Worm (Caenorhabditis elegans) whole organism, young adult: ENCODE data around the gene K12H6.10.

Source experiments
- B0261.1 ChIP-seq: sonication (generic microtip); optimal IDR thresholded peaks from 2 replicates; lab custom pipeline; 2016; ENCODE audit warnings: mild to moderate bottlenecking, missing genetic modification characterization, moderate library complexity, missing compliant biosample characterization
- B0336.3 ChIP-seq: fragments of 200-800 bp; sonication (Bioruptor generic); IDR thresholded peaks from 2 replicates; pipeline ENCODE4 v1.3.6; 2022; ENCODE audit warnings: missing genetic modification characterization, missing compliant biosample characterization
- C17E4.6 ChIP-seq: fragments of 200-800 bp; sonication (Bioruptor generic); IDR thresholded peaks from 2 replicates; pipeline ENCODE4 v1.3.6; 2022; ENCODE audit warnings: missing genetic modification reagents, missing genetic modification characterization, missing compliant biosample characterization
- D2030.7 ChIP-seq: fragments of 200-800 bp; sonication (Bioruptor generic); IDR thresholded peaks from 2 replicates; pipeline ENCODE4 v1.3.6; 2022; ENCODE audit warnings: missing genetic modification reagents, missing genetic modification characterization, missing compliant biosample characterization
- F23B12.7 ChIP-seq: sonication (generic microtip); optimal IDR thresholded peaks from 2 replicates; lab custom pipeline; 2017; ENCODE audit warnings: missing genetic modification characterization, mild to moderate bottlenecking, missing compliant biosample characterization, antibody characterized with exemption, moderate library complexity; ENCODE audit not compliant: insufficient read depth
- F39B2.1 ChIP-seq: fragments of 200-800 bp; sonication (Bioruptor generic); IDR thresholded peaks from 2 replicates; pipeline ENCODE4 v1.3.6; 2022; ENCODE audit warnings: missing genetic modification reagents, missing genetic modification characterization, missing compliant biosample characterization
- F52B5.7 ChIP-seq: sonication (generic microtip); optimal IDR thresholded peaks from 2 replicates; lab custom pipeline; 2016; ENCODE audit warnings: mild to moderate bottlenecking, missing genetic modification characterization, missing compliant biosample characterization
- F55B11.4 ChIP-seq: sonication (generic microtip); optimal IDR thresholded peaks from 2 replicates; lab custom pipeline; 2016; ENCODE audit warnings: missing compliant biosample characterization, missing genetic modification characterization, borderline replicate concordance; ENCODE audit not compliant: insufficient read depth
- F57C9.4 ChIP-seq: sonication (generic microtip); optimal IDR thresholded peaks from 2 replicates; lab custom pipeline; 2017; ENCODE audit warnings: mild to moderate bottlenecking, missing genetic modification characterization, missing compliant biosample characterization
- K12H6.12 ChIP-seq: fragments of 200-800 bp; sonication (Bioruptor generic); optimal IDR thresholded peaks from 2 replicates; lab custom pipeline; 2018; ENCODE audit warnings: mild to moderate bottlenecking, missing genetic modification characterization, missing compliant biosample characterization
- Y53F4B.3 ChIP-seq: fragments of 200-800 bp; sonication (Bioruptor generic); IDR thresholded peaks from 2 replicates; pipeline ENCODE4 v1.3.6; 2022; ENCODE audit warnings: missing genetic modification reagents, missing genetic modification characterization, missing compliant biosample characterization
- Y53G8AR.9 ChIP-seq: fragments of 200-800 bp; sonication (Bioruptor generic); conservative IDR thresholded peaks from 2 replicates; pipeline ENCODE4 v1.3.6; 2022; ENCODE audit warnings: missing genetic modification reagents, missing genetic modification characterization, missing compliant biosample characterization
- Y56A3A.18 ChIP-seq: fragments of 200-800 bp; sonication (Bioruptor generic); IDR thresholded peaks from 2 replicates; pipeline ENCODE4 v1.3.6; 2022; ENCODE audit warnings: missing genetic modification reagents, missing genetic modification characterization, missing compliant biosample characterization
- Y67H2A.10 ChIP-seq: fragments of 200-800 bp; sonication (Bioruptor generic); conservative IDR thresholded peaks from 2 replicates; pipeline ENCODE4 v1.3.6; 2022; ENCODE audit warnings: missing genetic modification reagents, missing genetic modification characterization, missing compliant biosample characterization
- ama-1 ChIP-seq, 3 experiments: fragments of 150-350 bp in 1 of 3; sonication (generic microtip) in 2 of 3; optimal IDR thresholded peaks; 2 replicates each; lab custom pipeline; 2014 to 2018; ENCODE audit warnings: missing biosample characterization in 2 of 3, missing genetic modification characterization in 2 of 3, missing genetic modification reagents in 2 of 3
- athp-1 ChIP-seq: sonication (generic microtip); optimal IDR thresholded peaks from 2 replicates; lab custom pipeline; 2017; ENCODE audit warnings: mild to moderate bottlenecking, missing genetic modification characterization, missing compliant biosample characterization
- cebp-1 ChIP-seq, 2 experiments: fragments of 200-800 bp in 1 of 2; sonication (Bioruptor generic) in 1 of 2; sonication (generic microtip) in 1 of 2; IDR thresholded peaks in 1 of 2; optimal IDR thresholded peaks in 1 of 2; 2 replicates each; pipeline versions ENCODE4 v1.3.6 to Lab custom; 2017 to 2022; ENCODE audit warnings: missing compliant biosample characterization in 2 of 2, missing genetic modification characterization in 2 of 2, mild to moderate bottlenecking in 1 of 2, missing genetic modification reagents in 1 of 2, moderate library complexity in 1 of 2
- chd-7 ChIP-seq: sonication (generic microtip); optimal IDR thresholded peaks from 2 replicates; lab custom pipeline; 2016; ENCODE audit warnings: mild to moderate bottlenecking, missing genetic modification characterization, moderate library complexity, missing compliant biosample characterization
- die-1 ChIP-seq: sonication (generic microtip); optimal IDR thresholded peaks from 2 replicates; lab custom pipeline; 2016; ENCODE audit warnings: missing genotype, mild to moderate bottlenecking, missing genetic modification characterization, missing compliant biosample characterization
- dox-1 ChIP-seq: fragments of 200-800 bp; sonication (Bioruptor generic); IDR thresholded peaks from 2 replicates; pipeline ENCODE4 v1.3.6; 2022; ENCODE audit warnings: missing genetic modification reagents, missing genetic modification characterization, missing compliant biosample characterization
- dpl-1 ChIP-seq: fragments of 150-350 bp; optimal IDR thresholded peaks from 2 replicates; lab custom pipeline; 2014; ENCODE audit warnings: missing biosample characterization, missing genetic modification reagents, missing genetic modification characterization
- egl-18 ChIP-seq: fragments of 200-800 bp; sonication (Bioruptor generic); IDR thresholded peaks from 2 replicates; pipeline ENCODE4 v1.3.6; 2022; ENCODE audit warnings: missing genetic modification reagents, missing genetic modification characterization, missing compliant biosample characterization
- him-1 ChIP-seq: sonication (generic microtip); optimal IDR thresholded peaks from 2 replicates; lab custom pipeline; 2016; ENCODE audit warnings: missing genotype, missing genetic modification reagents, missing genetic modification characterization, missing compliant biosample characterization
- hmg-1.2 ChIP-seq: fragments of 200-800 bp; sonication (Bioruptor generic); IDR thresholded peaks from 2 replicates; pipeline ENCODE4 v1.3.6; 2022; ENCODE audit warnings: missing genetic modification reagents, missing genetic modification characterization, missing compliant biosample characterization
- hsf-1 ChIP-seq: fragments of 200-800 bp; sonication (Bioruptor generic); IDR thresholded peaks from 2 replicates; pipeline ENCODE4 v1.3.6; 2022; ENCODE audit warnings: missing genetic modification reagents, missing genetic modification characterization, missing compliant biosample characterization
- madf-10 ChIP-seq: sonication (generic microtip); optimal IDR thresholded peaks from 2 replicates; lab custom pipeline; 2016; ENCODE audit warnings: mild to moderate bottlenecking, missing genetic modification characterization, missing compliant biosample characterization
- madf-6 ChIP-seq: fragments of 200-800 bp; sonication (Bioruptor generic); IDR thresholded peaks from 2 replicates; pipeline ENCODE4 v1.3.6; 2022; ENCODE audit warnings: missing genetic modification reagents, missing genetic modification characterization, missing compliant biosample characterization
- nfya-1 ChIP-seq: sonication (generic microtip); optimal IDR thresholded peaks from 2 replicates; lab custom pipeline; 2017; ENCODE audit warnings: antibody characterized with exemption, missing compliant biosample characterization, missing genetic modification characterization, borderline replicate concordance; ENCODE audit not compliant: insufficient read depth
- nfya-2 ChIP-seq: fragments of 200-800 bp; sonication (Bioruptor generic); IDR thresholded peaks from 2 replicates; pipeline ENCODE4 v1.3.6; 2022; ENCODE audit warnings: missing genetic modification reagents, missing genetic modification characterization, missing compliant biosample characterization
- nfyb-1 ChIP-seq: fragments of 200-800 bp; sonication (Bioruptor generic); IDR thresholded peaks from 2 replicates; pipeline ENCODE4 v1.3.6; 2022; ENCODE audit warnings: missing genetic modification reagents, missing genetic modification characterization, missing compliant biosample characterization
- nhr-80 ChIP-seq: sonication (generic microtip); optimal IDR thresholded peaks from 2 replicates; lab custom pipeline; 2016; ENCODE audit warnings: missing genetic modification characterization, missing compliant biosample characterization
- nhr-90 ChIP-seq: sonication (generic microtip); optimal IDR thresholded peaks from 2 replicates; lab custom pipeline; 2016; ENCODE audit warnings: missing genotype, mild to moderate bottlenecking, missing genetic modification characterization, missing compliant biosample characterization
- pbrm-1 ChIP-seq: fragments of 200-800 bp; sonication (Bioruptor generic); IDR thresholded peaks from 2 replicates; pipeline ENCODE4 v1.3.6; 2022; ENCODE audit warnings: missing genetic modification reagents, missing genetic modification characterization, missing compliant biosample characterization
- rcor-1 ChIP-seq: fragments of 200-800 bp; sonication (Bioruptor generic); IDR thresholded peaks from 2 replicates; pipeline ENCODE4 v1.3.6; 2022; ENCODE audit warnings: missing genetic modification reagents, missing genetic modification characterization, missing compliant biosample characterization
- rec-8 ChIP-seq, 2 experiments: sonication (generic microtip); optimal IDR thresholded peaks; 2 replicates each; lab custom pipeline; 2016; ENCODE audit warnings: mild to moderate bottlenecking in 2 of 2, missing genetic modification characterization in 2 of 2, missing genetic modification reagents in 2 of 2, missing genotype in 2 of 2, missing biosample characterization in 1 of 2, missing compliant biosample characterization in 1 of 2, moderate library complexity in 1 of 2
- repo-1 ChIP-seq: sonication (generic microtip); optimal IDR thresholded peaks from 2 replicates; lab custom pipeline; 2017; ENCODE audit warnings: mild to moderate bottlenecking, missing genetic modification characterization, missing compliant biosample characterization
- sea-2 ChIP-seq: fragments of 200-800 bp; sonication (Bioruptor generic); IDR thresholded peaks from 2 replicates; pipeline ENCODE4 v1.3.6; 2022; ENCODE audit warnings: missing genetic modification characterization, missing compliant biosample characterization
- snpc-4 ChIP-seq, 5 experiments: fragments of 150-350 bp in 1 of 5; sonication (generic microtip) in 4 of 5; optimal IDR thresholded peaks; 2 replicates each; lab custom pipeline; 2014 to 2018; ENCODE audit warnings: missing genetic modification characterization in 5 of 5, missing biosample characterization in 3 of 5, antibody characterized with exemption in 2 of 5, mild to moderate bottlenecking in 2 of 5, missing compliant biosample characterization in 2 of 5, missing genotype in 2 of 5, moderate library complexity in 2 of 5, missing genetic modification reagents in 1 of 5
- tbp1 ChIP-seq: fragments of 200-800 bp; sonication (Bioruptor generic); optimal IDR thresholded peaks from 2 replicates; lab custom pipeline; 2018; ENCODE audit warnings: mild to moderate bottlenecking, missing genetic modification characterization, missing compliant biosample characterization
- zfh-2 ChIP-seq: fragments of 200-800 bp; sonication (Bioruptor generic); conservative IDR thresholded peaks from 2 replicates; pipeline ENCODE4 v1.3.6; 2022; ENCODE audit warnings: missing genetic modification reagents, missing genetic modification characterization, missing compliant biosample characterization
- ztf-18 ChIP-seq: sonication (generic microtip); optimal IDR thresholded peaks from 2 replicates; lab custom pipeline; 2016; ENCODE audit warnings: missing genotype, mild to moderate bottlenecking, missing genetic modification characterization, missing compliant biosample characterization

Gene K12H6.10

DNA sequence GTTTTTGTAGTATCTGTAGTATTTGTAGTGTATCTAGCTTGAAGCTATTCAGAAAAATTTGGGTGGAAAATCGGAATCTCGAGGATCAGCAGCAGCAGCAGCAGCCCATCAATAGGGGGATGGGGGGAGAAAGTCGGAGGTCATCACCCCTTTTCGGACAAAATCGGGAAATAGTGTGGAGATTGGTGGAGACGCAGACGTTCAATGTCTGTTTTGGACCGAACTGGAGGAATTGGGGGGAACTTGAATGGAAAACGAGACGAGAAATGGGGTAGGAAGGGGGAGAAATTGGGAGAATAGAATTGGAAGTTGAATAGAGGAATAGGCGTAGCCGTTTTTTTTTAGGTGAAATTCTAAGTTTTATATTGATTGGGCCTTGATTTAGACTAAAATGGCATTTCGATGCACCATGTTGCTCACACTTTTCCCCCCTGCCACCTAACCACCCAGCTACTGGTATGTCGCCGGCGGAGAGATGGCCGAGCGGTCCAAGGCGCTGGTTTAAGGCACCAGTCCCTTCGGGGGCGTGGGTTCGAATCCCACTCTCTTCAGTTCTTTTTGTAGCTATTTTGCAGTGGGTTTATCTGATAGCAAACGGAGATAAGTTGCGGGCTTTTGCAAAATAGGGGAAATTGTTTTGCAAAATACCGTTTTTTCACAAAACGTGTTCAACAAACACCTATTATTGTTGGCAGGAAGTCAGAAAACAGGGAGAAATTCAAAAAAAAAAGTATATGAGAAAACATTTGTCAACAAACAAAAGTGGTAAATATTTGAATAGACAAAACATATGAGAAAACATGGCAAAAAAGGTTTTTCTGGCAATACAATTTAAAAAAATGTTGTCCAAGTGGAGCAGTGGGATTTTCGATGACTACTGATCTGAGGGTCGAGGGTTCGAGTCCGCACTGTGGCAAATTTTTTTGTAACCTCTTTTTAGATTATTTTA is 37.5 kb downstream of the K12H6.10 start (continued):
- TF ChIP-seq C17E4.6 (GFP tag; lab: Robert Waterston, UW) (0 out of 2 replicates have a peak, but pooled peaks have one; percentile 12), F55B11.4 (tag; lab: Kevin White, UChicago) (no peak), repo-1 (no peak), hmg-1.2 (GFP tag; lab: Robert Waterston, UW) (peak; percentile 68), nfya-1 (tag; lab: Kevin White, UChicago) (no peak), Y56A3A.18 (GFP tag; lab: Robert Waterston, UW) (no peak), snpc-4 (GFP tag; optimal IDR thresholded peaks at IDR 0.05; lab: Kevin White, UChicago) (peak; percentile 41), snpc-4 (tag; optimal IDR thresholded peaks at IDR 0.05; lab: Kevin White, UChicago) (peak in 3 of 4 experiments; percentile 31 to 60 (median 33)), dox-1 (GFP tag; lab: Robert Waterston, UW) (no peak; the same call in 1 of the 2 replicates), K12H6.12 (tag; lab: Kevin White, UChicago) (no peak)
- TF ChIP-seq, all 124 proteins: peak for 36

DNA sequence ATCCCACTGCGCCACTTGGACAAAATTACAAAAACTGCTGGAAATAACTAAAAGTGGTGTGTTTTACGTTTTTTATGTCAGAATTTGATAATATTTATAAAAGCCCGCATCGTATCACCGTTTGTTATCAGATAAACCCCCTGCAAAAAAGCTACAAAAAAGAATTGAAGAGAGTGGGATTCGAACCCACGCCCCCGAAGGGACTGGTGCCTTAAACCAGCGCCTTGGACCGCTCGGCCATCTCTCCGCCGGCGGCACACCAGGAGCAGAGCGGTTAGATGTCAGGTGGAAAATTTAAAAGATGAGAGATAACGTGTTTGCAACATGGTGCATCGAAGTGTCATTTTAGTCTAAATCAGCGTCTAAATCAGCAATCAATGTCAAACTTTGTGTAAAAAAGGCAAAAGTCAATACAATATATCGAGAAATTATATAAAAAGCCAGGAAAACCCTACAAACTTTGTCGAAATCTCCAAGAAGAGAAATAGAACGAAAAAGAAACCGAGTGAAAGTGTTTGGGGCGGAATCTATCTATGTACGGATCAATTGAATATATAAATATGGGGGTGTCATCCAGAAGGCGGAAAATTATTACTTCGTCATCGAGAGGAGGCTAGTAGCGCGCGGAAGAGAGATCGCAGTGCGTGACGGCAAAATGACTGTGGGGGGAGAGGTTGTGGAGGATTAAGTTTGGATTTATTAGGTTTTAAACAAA is 38.9 kb downstream of the K12H6.10 start:
- peak; percentile 39; the same call in 1 of the 2 replicates for TF ChIP-seq rcor-1 (GFP tag; lab: Robert Waterston, UW)
- TF ChIP-seq sea-2 (GFP tag; lab: Robert Waterston, UW): no peak
- peak; percentile 31 for TF ChIP-seq F23B12.7 (tag; lab: Kevin White, UChicago)
- TF ChIP-seq B0261.1 (tag; lab: Kevin White, UChicago): peak; percentile 83
- TF ChIP-seq chd-7 (tag; lab: Kevin White, UChicago): peak; percentile 33
- TF ChIP-seq dpl-1: no peak
- TF ChIP-seq ztf-18 (tag; lab: Kevin White, UChicago): peak; percentile 33
- TF ChIP-seq F39B2.1 (GFP tag; lab: Robert Waterston, UW): no peak
- peak; percentile 68 for TF ChIP-seq pbrm-1 (GFP tag; lab: Robert Waterston, UW)
- TF ChIP-seq madf-6 (GFP tag; lab: Robert Waterston, UW): peak; percentile 59; the same call in 1 of the 2 replicates
- TF ChIP-seq nfyb-1 (GFP tag; lab: Robert Waterston, UW): peak; percentile 58; the same call in 1 of the 2 replicates
- peak; percentile 48 for TF ChIP-seq F52B5.7 (tag; lab: Kevin White, UChicago)
- peak; percentile 3 for TF ChIP-seq athp-1 (tag; lab: Kevin White, UChicago)
- no peak for TF ChIP-seq cebp-1 (GFP tag; IDR thresholded peaks at IDR 0.05; lab: Robert Waterston, UW)
- peak; percentile 40 for TF ChIP-seq cebp-1 (tag; optimal IDR thresholded peaks at IDR 0.05; lab: Kevin White, UChicago)
- peak; percentile 11 for TF ChIP-seq nhr-80 (tag; lab: Kevin White, UChicago)
- TF ChIP-seq nfya-2 (GFP tag; lab: Robert Waterston, UW): no peak
- peak; percentile 73 for TF ChIP-seq die-1 (tag; lab: Kevin White, UChicago)
- TF ChIP-seq Y53G8AR.9 (GFP tag; lab: Robert Waterston, UW): no peak
- peak; percentile 78 for TF ChIP-seq D2030.7 (GFP tag; lab: Robert Waterston, UW)
- no peak for TF ChIP-seq rec-8 (tag; optimal IDR thresholded peaks at IDR 0.05; lab: Kevin White, UChicago)
- no peak for TF ChIP-seq F57C9.4 (tag; lab: Kevin White, UChicago)
- peak; percentile 90 for TF ChIP-seq tbp1 (GFP tag; lab: Kevin White, UChicago)
- no peak for TF ChIP-seq Y67H2A.10 (GFP tag; lab: Robert Waterston, UW)
- TF ChIP-seq Y53F4B.3 (GFP tag; lab: Robert Waterston, UW): no peak
- TF ChIP-seq nhr-90 (tag; lab: Kevin White, UChicago): peak; percentile 54
- no peak for TF ChIP-seq hsf-1 (GFP tag; lab: Robert Waterston, UW)
- peak; percentile 61 for TF ChIP-seq zfh-2 (GFP tag; lab: Robert Waterston, UW)
- peak; percentile 18 for TF ChIP-seq madf-10 (tag; lab: Kevin White, UChicago)
- TF ChIP-seq him-1 (tag; lab: Kevin White, UChicago): peak; percentile 87
- no peak for TF ChIP-seq egl-18 (GFP tag; lab: Robert Waterston, UW)
- peak; percentile 56; the same call in 1 of the 2 replicates for TF ChIP-seq B0336.3 (GFP tag; lab: Robert Waterston, UW)
- no peak for TF ChIP-seq ama-1 (optimal IDR thresholded peaks at IDR 0.05; lab: Kevin White, UChicago)
- peak in 1 of 2 experiments; percentile 7 for TF ChIP-seq ama-1 (GFP tag; optimal IDR thresholded peaks at IDR 0.05; lab: Kevin White, UChicago)
